Worm (Caenorhabditis elegans): ENCODE measurements around the gene Y102A5C.40.

Y102A5C.40 gene

ce11 chrV:17001167-17001566 is 14.2 kb upstream of the Y102A5C.40 start, which contains the start of gene sri-9:
sri-9 (plus strand) TSS chrV:17001467.
- no peak for TF ChIP-seq him-1 (tag; optimal IDR thresholded peaks at IDR 0.05)
- no peak for TF ChIP-seq dao-5 (tag; optimal IDR thresholded peaks at IDR 0.05)
- no peak for TF ChIP-seq W03F9.2 (tag; optimal IDR thresholded peaks at IDR 0.05)

- TF ChIP-seq him-1 (tag; optimal IDR thresholded peaks at IDR 0.05): no peak
- no peak for TF ChIP-seq dao-5 (tag; optimal IDR thresholded peaks at IDR 0.05)
Observed at ce11 chrV:17000635-17001034, 13.7 kb upstream of the Y102A5C.40 start.

ce11 chrV:17000204-17000603 is 13.3 kb upstream of the Y102A5C.40 start, which contains the start of gene str-217:
str-217 (minus strand) TSS chrV:17000304.
- no peak for TF ChIP-seq him-1 (tag; optimal IDR thresholded peaks at IDR 0.05)
- no peak for TF ChIP-seq dao-5 (tag; optimal IDR thresholded peaks at IDR 0.05)
- no peak for TF ChIP-seq W03F9.2 (tag; optimal IDR thresholded peaks at IDR 0.05)

DNA sequence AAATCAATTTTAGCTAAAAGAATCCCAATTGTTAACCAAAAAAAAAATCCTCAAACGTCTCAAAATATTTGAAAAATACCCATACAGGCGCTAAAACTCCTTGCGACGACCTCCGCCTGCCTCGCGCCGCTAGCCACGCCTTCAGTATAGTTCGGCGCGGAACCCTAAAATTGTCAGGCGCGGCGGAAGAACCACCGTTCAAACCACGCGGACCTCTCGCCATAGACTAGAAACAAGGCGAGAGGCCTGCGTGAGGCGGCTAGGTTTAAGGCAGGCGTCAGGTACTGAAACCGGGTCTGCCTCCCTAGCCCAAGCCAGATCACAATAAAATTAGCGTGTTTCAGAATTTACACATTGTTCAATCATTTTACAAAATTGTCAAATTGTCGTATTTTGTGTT is 5.4 kb upstream of the Y102A5C.40 start:
- TF ChIP-seq him-1 (tag; optimal IDR thresholded peaks at IDR 0.05) (no peak), W03F9.2 (tag; optimal IDR thresholded peaks at IDR 0.05) (no peak), dao-5 (tag; optimal IDR thresholded peaks at IDR 0.05) (no peak)

DNA sequence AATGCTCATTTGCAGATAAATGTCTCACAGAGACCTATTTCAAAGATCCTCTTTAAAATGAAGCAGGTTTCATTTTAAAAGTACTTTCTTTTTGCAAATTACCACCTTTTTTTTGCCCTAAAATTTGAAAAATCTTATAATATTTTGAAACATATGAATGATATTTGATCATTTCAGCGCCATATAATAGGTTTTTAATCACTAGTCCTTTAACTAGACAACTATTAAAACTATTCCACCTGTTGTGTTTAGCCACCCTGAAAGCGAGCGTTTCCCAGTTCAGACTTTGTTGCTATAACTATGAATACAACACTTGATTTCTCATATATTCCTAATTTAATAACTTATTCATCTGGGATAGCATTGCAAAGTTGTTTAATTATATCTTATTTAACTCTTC is 4.8 kb upstream of the Y102A5C.40 start, which contains the start of gene srz-95:
TSS of gene srz-95 (plus strand) at position 301 of the 400 bp plus-strand sequence.
- no peak for TF ChIP-seq W03F9.2 (tag; optimal IDR thresholded peaks at IDR 0.05)
- no peak for TF ChIP-seq dao-5 (tag; optimal IDR thresholded peaks at IDR 0.05)
- no peak for TF ChIP-seq him-1 (tag; optimal IDR thresholded peaks at IDR 0.05)

ce11 chrV:16988614-16989013 is 1.7 kb upstream of the Y102A5C.40 start, which contains the start of gene Y102A5C.27:
Y102A5C.27 (minus strand) TSS chrV:16988714.
- TF ChIP-seq dao-5 (tag; optimal IDR thresholded peaks at IDR 0.05) (no peak), W03F9.2 (tag; optimal IDR thresholded peaks at IDR 0.05) (no peak), him-1 (tag; optimal IDR thresholded peaks at IDR 0.05) (no peak)

DNA sequence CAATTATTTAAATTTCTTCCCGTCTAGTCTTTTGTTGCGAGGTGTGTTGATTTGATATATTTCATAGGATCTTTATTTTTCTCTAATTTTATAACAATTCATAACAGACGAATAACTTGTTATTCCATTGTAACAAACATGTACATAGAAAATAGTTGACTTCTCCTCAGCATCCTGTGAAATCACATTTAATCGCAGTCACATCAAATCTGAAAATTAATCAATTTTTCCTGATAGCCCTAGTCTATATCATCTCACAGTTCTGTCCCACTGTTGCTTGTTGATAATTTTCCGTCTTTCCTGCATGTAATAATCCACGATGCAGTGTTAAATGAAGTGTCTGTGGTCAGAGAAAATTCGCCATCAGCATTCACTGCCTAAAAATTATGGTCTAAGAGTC is 848 bp upstream of the Y102A5C.40 start:
- no peak for TF ChIP-seq W03F9.2 (tag; optimal IDR thresholded peaks at IDR 0.05)
- no peak for TF ChIP-seq him-1 (tag; optimal IDR thresholded peaks at IDR 0.05)
- TF ChIP-seq dao-5 (tag; optimal IDR thresholded peaks at IDR 0.05): no peak

- TF ChIP-seq W03F9.2 (tag; optimal IDR thresholded peaks at IDR 0.05): no peak
Observed at ce11 chrV:16980368-16980767, 6.6 kb downstream of the Y102A5C.40 start, which contains the start of gene srz-54. srz-54 (plus strand) TSS chrV:16980668.

ce11 chrV:16974919-16975318 is 12.0 kb downstream of the Y102A5C.40 start, which contains the start of gene srx-54:
srx-54 (plus strand) TSS chrV:16975219.
- TF ChIP-seq dao-5 (tag; optimal IDR thresholded peaks at IDR 0.05): no peak
- TF ChIP-seq him-1 (tag; optimal IDR thresholded peaks at IDR 0.05): no peak
- no peak for TF ChIP-seq W03F9.2 (tag; optimal IDR thresholded peaks at IDR 0.05)

DNA sequence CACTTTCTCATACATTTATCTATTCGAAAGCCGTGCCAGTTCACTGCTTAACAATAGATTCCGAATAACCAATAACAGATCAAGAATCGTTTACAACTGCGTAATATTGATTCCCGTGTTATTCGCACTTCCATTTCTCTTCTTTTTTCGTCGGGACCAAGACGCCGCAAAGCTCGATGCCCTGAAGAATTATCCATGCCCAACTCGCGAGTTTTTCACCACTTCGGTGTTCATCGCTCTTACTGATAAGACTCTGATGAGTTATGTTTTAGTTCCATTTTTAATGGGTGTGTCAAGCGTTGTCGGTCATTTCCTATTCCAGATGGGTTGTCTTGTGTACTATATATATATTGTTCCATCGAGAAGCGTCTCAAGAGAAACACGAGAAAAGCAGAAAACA is 13.6 kb downstream of the Y102A5C.40 start:
- TF ChIP-seq him-1 (tag; optimal IDR thresholded peaks at IDR 0.05) (no peak), W03F9.2 (tag; optimal IDR thresholded peaks at IDR 0.05) (no peak), dao-5 (tag; optimal IDR thresholded peaks at IDR 0.05) (no peak)

ce11 chrV:16972134-16972533 is 14.8 kb downstream of the Y102A5C.40 start, which contains the start of gene srh-119:
srh-119 (plus strand) TSS chrV:16972434.
- no peak for TF ChIP-seq W03F9.2 (tag; optimal IDR thresholded peaks at IDR 0.05)
- no peak for TF ChIP-seq him-1 (tag; optimal IDR thresholded peaks at IDR 0.05)
- TF ChIP-seq dao-5 (tag; optimal IDR thresholded peaks at IDR 0.05): no peak

ce11 chrV:16966636-16967035 is 20.3 kb downstream of the Y102A5C.40 start, which contains the start of gene fbxa-90:
fbxa-90 (plus strand) TSS chrV:16966814.
- no peak for TF ChIP-seq W03F9.2 (tag; optimal IDR thresholded peaks at IDR 0.05)
- TF ChIP-seq him-1 (tag; optimal IDR thresholded peaks at IDR 0.05): no peak
- TF ChIP-seq dao-5 (tag; optimal IDR thresholded peaks at IDR 0.05): no peak

DNA sequence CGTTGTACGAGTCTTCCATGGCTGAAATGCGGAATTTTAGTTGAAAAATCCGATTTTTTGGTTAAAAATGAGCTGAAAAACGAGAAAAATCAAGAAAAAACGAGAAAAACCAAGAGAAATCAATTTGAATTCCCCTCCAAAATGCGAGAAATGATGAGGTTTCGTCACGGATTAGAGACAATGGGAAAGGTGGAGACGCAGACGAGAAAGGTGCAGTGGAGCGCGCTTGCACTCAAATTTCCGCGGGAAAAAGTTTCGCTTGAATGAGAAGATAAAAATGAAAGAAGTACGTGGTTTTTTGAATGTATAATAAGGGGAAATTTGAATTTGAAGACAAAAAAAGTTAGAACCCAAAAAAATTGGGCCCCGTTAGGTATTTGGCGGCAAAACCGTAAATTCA is 21.3 kb downstream of the Y102A5C.40 start, which contains the start of gene efl-1:
TSS of gene efl-1 (minus strand) at position 21 of the 400 bp plus-strand sequence.
- no peak for TF ChIP-seq him-1 (tag; optimal IDR thresholded peaks at IDR 0.05)
- TF ChIP-seq W03F9.2 (tag; optimal IDR thresholded peaks at IDR 0.05): peak; percentile 86
- TF ChIP-seq dao-5 (tag; optimal IDR thresholded peaks at IDR 0.05): no peak

- TF ChIP-seq W03F9.2 (tag; optimal IDR thresholded peaks at IDR 0.05) (no peak), dao-5 (tag; optimal IDR thresholded peaks at IDR 0.05) (no peak), him-1 (tag; optimal IDR thresholded peaks at IDR 0.05) (no peak)
Observed at ce11 chrV:16958975-16959374, 28.0 kb downstream of the Y102A5C.40 start.

DNA sequence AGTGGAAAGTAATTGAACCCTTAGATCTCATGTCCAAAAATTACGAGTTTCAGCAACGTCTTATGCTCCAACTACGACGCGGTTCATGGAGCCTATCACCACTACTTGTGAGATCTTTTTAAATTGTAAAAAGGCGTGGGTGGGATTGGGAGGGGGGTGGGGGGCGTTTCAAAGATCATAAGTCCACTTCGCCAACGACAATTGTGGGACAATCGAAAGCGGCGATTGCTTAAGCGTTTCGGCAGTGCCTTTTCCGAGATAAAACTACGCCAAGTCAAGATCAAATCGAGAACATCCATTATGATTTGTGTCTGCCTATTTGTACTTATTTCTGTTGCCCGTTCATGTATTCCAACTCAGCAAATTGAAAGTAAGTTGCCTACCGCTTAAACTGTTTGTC is 30.7 kb downstream of the Y102A5C.40 start, which contains the start of gene clec-239:
TSS of gene clec-239 (plus strand) at position 301 of the 400 bp plus-strand sequence.
- TF ChIP-seq W03F9.2 (tag; optimal IDR thresholded peaks at IDR 0.05) (no peak), dao-5 (tag; optimal IDR thresholded peaks at IDR 0.05) (no peak), him-1 (tag; optimal IDR thresholded peaks at IDR 0.05) (no peak)

Measured in whole organism, L4/young adult.